Fruit fly (Drosophila melanogaster) whole organism, wandering third instar larva: ENCODE results near the gene ArfGAP1.

ENCODE experiments used
- Abd-B ChIP-seq: fragments of >200 bp; optimal IDR thresholded peaks from 2 replicates; lab custom pipeline; 2017; ENCODE audit warnings: missing biosample characterization, missing genetic modification characterization
- Dfd ChIP-seq: fragments of >200 bp; optimal IDR thresholded peaks from 2 replicates; lab custom pipeline; 2017; ENCODE audit warnings: missing biosample characterization, missing genetic modification characterization
- HLH106 ChIP-seq: fragments of 200-800 bp; optimal IDR thresholded peaks from 3 replicates; lab custom pipeline; 2019; ENCODE audit warnings: missing biosample characterization, mild to moderate bottlenecking, missing genetic modification characterization, moderate library complexity
- Hnf4 ChIP-seq: fragments of 200-800 bp; sonication (Bioruptor generic); optimal IDR thresholded peaks from 2 replicates; lab custom pipeline; 2016; ENCODE audit warnings: missing biosample characterization, mild to moderate bottlenecking, missing genetic modification characterization
- Jra ChIP-seq: sonication (Bioruptor generic); optimal IDR thresholded peaks from 2 replicates; lab custom pipeline; 2016; ENCODE audit warnings: missing biosample characterization, missing genetic modification characterization
- Mio ChIP-seq: sonication (Bioruptor generic); optimal IDR thresholded peaks from 2 replicates; lab custom pipeline; 2016; ENCODE audit warnings: missing biosample characterization, missing genetic modification characterization
- Myc ChIP-seq: fragments of >200 bp; optimal IDR thresholded peaks from 2 replicates; lab custom pipeline; 2017
- OdsH ChIP-seq: fragments of 200-800 bp; sonication (Bioruptor generic); optimal IDR thresholded peaks from 2 replicates; lab custom pipeline; 2016; ENCODE audit warnings: missing biosample characterization, mild to moderate bottlenecking, missing genetic modification characterization
- Sp1 ChIP-seq: fragments of 200-800 bp; sonication (Bioruptor generic); optimal IDR thresholded peaks from 3 replicates; lab custom pipeline; 2019; ENCODE audit warnings: missing biosample characterization, mild to moderate bottlenecking, missing genetic modification characterization, moderate library complexity
- Vsx2 ChIP-seq: fragments of 200-300, 225-300 bp; sonication (Bioruptor generic); optimal IDR thresholded peaks from 2 replicates; lab custom pipeline; 2018; ENCODE audit warnings: missing biosample characterization, missing genetic modification characterization; ENCODE audit not compliant: partially characterized antibody
- brk ChIP-seq: fragments of 200-800 bp; sonication (Bioruptor generic); optimal IDR thresholded peaks from 2 replicates; lab custom pipeline; 2016; ENCODE audit warnings: missing biosample characterization, mild to moderate bottlenecking, missing genetic modification characterization
- foxo ChIP-seq, 2 experiments: fragments of 200-800 bp; sonication (Bioruptor generic); optimal IDR thresholded peaks; 2 replicates in 1 of 2; 3 replicates in 1 of 2; lab custom pipeline; 2016 to 2017; ENCODE audit warnings: missing biosample characterization in 2 of 2, missing genetic modification characterization in 2 of 2
- fru ChIP-seq: fragments of 200-800 bp; sonication (Bioruptor generic); optimal IDR thresholded peaks from 3 replicates; lab custom pipeline; 2016; ENCODE audit warnings: missing biosample characterization, mild to moderate bottlenecking, missing genetic modification characterization
- jim ChIP-seq: fragments of 175-275, 200-325 bp; sonication (Bioruptor generic); optimal IDR thresholded peaks from 2 replicates; lab custom pipeline; 2016; ENCODE audit warnings: missing biosample characterization, mild to moderate bottlenecking, missing genetic modification characterization
- usp ChIP-seq: fragments of >200 bp; optimal IDR thresholded peaks from 2 replicates; lab custom pipeline; 2017; ENCODE audit warnings: missing biosample characterization, missing genetic modification characterization
- woc ChIP-seq: sonication (Bioruptor generic); optimal IDR thresholded peaks from 2 replicates; lab custom pipeline; 2016; ENCODE audit warnings: missing biosample characterization, mild to moderate bottlenecking, missing genetic modification characterization

Gene ArfGAP1

DNA sequence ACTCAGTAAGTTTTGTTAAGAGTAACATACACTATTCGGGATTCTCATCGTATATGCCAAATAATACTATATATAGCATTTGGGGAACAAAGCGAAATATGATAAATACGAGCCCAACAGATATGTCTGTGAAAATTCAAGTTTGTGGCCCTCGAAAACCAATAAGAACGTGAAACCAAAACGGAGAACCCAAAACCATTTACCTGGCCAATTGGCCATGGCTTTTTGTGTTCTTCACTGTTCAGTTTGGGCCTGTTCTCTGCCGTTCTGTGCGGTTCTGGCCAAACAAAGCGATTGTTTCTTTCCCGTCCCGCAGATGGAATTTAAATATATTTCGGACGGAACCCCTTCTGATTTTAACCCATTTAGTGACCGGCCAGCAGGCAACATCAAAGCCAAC is 30.3 kb downstream of the ArfGAP1 start (continued):
- TF ChIP-seq foxo (GFP tag; optimal IDR thresholded peaks at IDR 0.05; lab: Kevin White, UChicago), result no peak
- TF ChIP-seq fru (GFP tag; lab: Kevin White, UChicago), result no peak
- no peak for TF ChIP-seq Dfd (GFP tag; lab: Kevin White, UChicago)
- no peak for TF ChIP-seq Sp1 (GFP tag; lab: Kevin White, UChicago)

DNA sequence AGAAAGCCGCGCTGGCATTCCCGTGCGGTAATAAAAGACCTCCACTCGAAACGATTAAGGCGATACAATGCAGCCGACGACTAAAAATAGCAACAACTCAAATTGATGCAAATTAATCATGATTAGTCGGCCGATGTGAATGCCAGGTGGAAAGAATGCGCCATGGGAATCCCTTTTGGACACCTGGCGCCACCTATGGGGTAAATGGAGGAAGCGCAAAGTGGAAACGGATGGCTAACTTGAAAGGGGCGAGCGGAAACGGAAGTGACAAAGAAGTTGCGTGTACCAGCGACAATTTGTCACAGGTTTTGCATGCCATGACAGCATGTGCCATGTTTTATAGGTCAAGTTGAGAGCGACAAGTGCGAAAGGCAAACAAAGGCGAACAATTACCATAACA is 36.8 kb downstream of the ArfGAP1 start:
- no peak for TF ChIP-seq jim (GFP tag; lab: Kevin White, UChicago)

DNA sequence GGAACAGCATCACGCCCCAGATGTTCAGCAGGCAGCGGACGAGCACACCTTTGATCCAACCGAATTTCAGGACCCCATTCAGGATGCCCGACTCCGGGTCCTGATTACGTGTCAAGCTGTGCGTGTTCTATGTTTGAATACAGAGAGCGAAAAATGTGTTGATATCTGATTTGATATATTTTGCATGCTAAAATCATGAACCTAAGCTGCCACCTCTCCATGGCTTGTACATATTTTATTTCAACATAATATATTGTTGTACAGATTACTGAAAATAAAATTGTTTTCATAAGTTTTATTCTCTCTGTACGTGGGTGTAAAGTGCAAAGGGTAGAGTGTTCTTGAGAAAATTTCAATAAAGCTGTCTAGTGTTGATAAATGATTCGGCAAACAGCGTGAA is 43.0 kb downstream of the ArfGAP1 start:
- no peak for TF ChIP-seq Hnf4 (GFP tag; lab: Kevin White, UChicago)
- no peak for TF ChIP-seq Mio (GFP tag; lab: Kevin White, UChicago)
- TF ChIP-seq HLH106, result no peak
- TF ChIP-seq Myc (lab: Kevin White, UChicago), result no peak
- no peak for TF ChIP-seq woc (GFP tag; lab: Kevin White, UChicago)
- TF ChIP-seq OdsH (GFP tag; lab: Kevin White, UChicago), result no peak
- no peak for TF ChIP-seq Jra (GFP tag; lab: Kevin White, UChicago)
- no peak for TF ChIP-seq brk (GFP tag; lab: Kevin White, UChicago)
- TF ChIP-seq Abd-B (GFP tag; lab: Kevin White, UChicago), result no peak
- no peak for TF ChIP-seq usp (GFP tag; lab: Kevin White, UChicago)
- no peak for TF ChIP-seq Vsx2
- TF ChIP-seq Sp1 (GFP tag; lab: Kevin White, UChicago), result no peak
